Fruit fly (Drosophila melanogaster) S2 (cell line): Measurements from ENCODE around the gene CG2256.

Experiments
- CG8478 ChIP-seq: fragments of >200 bp; optimal IDR thresholded peaks from 2 replicates; lab custom pipeline; 2018
- CTCF ChIP-seq, 2 experiments: fragments of >200 bp; optimal IDR thresholded peaks; 2 replicates each; lab custom pipeline; 2018

DNA sequence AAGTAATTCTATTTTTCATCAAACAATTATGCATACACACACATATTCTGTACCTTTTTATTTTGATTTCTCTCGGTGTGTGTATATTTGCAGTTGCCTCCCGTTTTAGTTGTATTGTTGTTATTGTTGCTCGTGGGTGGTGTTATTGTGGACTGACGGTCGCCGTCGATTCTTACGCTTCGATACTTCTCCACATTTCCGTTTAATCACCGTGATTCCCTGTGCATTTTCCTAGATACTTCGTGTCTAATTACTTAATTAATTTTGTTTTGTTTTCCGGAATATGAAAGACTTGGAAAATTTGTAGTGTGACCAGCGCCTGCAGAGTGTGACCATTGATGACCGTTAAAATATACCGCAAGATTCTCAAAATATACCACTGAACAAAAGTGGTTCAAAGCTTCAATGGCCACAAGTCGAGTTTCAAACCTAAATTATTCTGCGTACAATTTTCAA is 6.7 kb upstream of the CG2256 start, which contains the start of gene UbcE2H:
- TF ChIP-seq CTCF (optimal IDR thresholded peaks at IDR 0.05; lab: Kevin White, UChicago) (peak in 1 of 2 experiments; percentile 50), CG8478 (lab: Kevin White, UChicago) (no peak)
